Worm (Caenorhabditis elegans): ENCODE results near the gene spot-1.

spot-1 gene

DNA sequence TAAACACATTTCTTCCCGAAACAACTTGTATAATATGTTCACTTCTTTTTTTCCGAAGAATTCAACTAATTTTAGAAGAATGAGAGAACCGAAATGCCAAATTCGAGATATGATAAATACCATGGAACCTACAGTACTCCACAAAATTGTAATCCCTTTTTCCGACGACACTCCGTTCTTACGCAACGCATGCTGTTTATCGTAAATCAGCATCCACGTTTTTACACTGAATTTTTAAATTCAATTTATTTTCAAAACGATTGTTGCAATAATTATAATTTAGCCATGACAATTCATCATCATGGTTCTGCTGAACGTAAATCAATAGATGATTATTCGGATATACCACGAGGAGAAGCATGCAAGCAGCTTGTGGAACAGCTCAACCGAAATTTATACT lies 4.1 kb upstream of the spot-1 start, which contains the start of gene B0361.3:
TSS of gene B0361.3 (plus strand) at position 284 of the 400 bp plus-strand sequence.
- TF ChIP-seq nfyb-1 (GFP tag; IDR thresholded peaks at IDR 0.05) = no peak
- TF ChIP-seq Y53F4B.3 (GFP tag; IDR thresholded peaks at IDR 0.05) = no peak
- TF ChIP-seq Y53G8AR.9 (GFP tag; conservative IDR thresholded peaks at IDR 0.05) = no peak
- no peak for TF ChIP-seq lsl-1 (GFP tag; optimal IDR thresholded peaks at IDR 0.05)
- no peak for TF ChIP-seq snpc-4 (GFP tag; optimal IDR thresholded peaks at IDR 0.05)
- TF ChIP-seq snpc-4 (tag; optimal IDR thresholded peaks at IDR 0.05) = peak in 1 of 4 experiments; percentile 55
- TF ChIP-seq ztf-18 (tag; optimal IDR thresholded peaks at IDR 0.05) = no peak
- TF ChIP-seq him-1 (tag; optimal IDR thresholded peaks at IDR 0.05) = no peak
- TF ChIP-seq repo-1 (tag; optimal IDR thresholded peaks at IDR 0.05) = no peak
- peak; percentile 66; the same call in 1 of the 2 replicates for TF ChIP-seq attf-3 (GFP tag; conservative IDR thresholded peaks at IDR 0.05)

DNA sequence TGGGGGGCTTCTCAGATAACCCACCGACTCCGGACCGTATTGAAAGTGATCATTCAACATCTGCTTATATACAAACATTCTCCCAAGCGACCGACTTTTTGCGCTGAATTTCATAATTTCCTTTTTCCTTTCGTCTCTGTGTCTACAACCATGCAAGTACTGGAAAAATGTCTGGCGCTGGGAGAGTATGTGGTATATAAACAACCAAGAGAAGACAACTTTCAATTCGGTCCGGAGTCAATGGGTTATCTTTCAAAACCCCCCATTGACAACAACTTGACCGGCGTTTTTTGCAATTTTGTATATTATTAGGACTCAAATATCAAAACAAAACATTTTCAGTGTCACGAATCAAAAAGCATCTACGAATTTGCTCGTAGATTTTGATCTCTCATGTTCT lies 1.4 kb upstream of the spot-1 start:
- TF ChIP-seq B0261.1 (tag; optimal IDR thresholded peaks at IDR 0.05) (peak; percentile 81), die-1 (tag; optimal IDR thresholded peaks at IDR 0.05) (peak; percentile 16), madf-8 (GFP tag; conservative IDR thresholded peaks at IDR 0.05) (no peak), egl-44 (GFP tag; IDR thresholded peaks at IDR 0.05) (peak; percentile 42; the same call in 1 of the 2 replicates), ztf-6 (GFP tag; IDR thresholded peaks at IDR 0.05) (no peak), dpl-1 (GFP tag; optimal IDR thresholded peaks at IDR 0.05) (peak; percentile 18), egrh-3 (GFP tag; IDR thresholded peaks at IDR 0.05) (no peak), B0336.3 (GFP tag; IDR thresholded peaks at IDR 0.05) (peak; percentile 88), B0035.1 (tag; optimal IDR thresholded peaks at IDR 0.05) (no peak), ceh-100 (GFP tag; IDR thresholded peaks at IDR 0.05) (0 out of 2 replicates have a peak, but pooled peaks have one; percentile 42), ztf-18 (tag; optimal IDR thresholded peaks at IDR 0.05) (peak; percentile 46), F22D6.2 (tag; optimal IDR thresholded peaks at IDR 0.05) (peak; percentile 41), dpff-1 (tag; optimal IDR thresholded peaks at IDR 0.05) (peak; percentile 18), nfya-2 (GFP tag; IDR thresholded peaks at IDR 0.05) (no peak), lin-26 (GFP tag; IDR thresholded peaks at IDR 0.05) (peak; percentile 70; the same call in 1 of the 2 replicates), mcd-1 (GFP tag; IDR thresholded peaks at IDR 0.05) (peak; percentile 83), madf-10 (tag; optimal IDR thresholded peaks at IDR 0.05) (peak; percentile 62), mxl-1 (tag; optimal IDR thresholded peaks at IDR 0.05) (no peak), atf-7 (tag; optimal IDR thresholded peaks at IDR 0.05) (peak; percentile 81), gei-17 (GFP tag; optimal IDR thresholded peaks at IDR 0.05) (peak; percentile 83), Y56A3A.18 (GFP tag; IDR thresholded peaks at IDR 0.05) (0 out of 2 replicates have a peak, but pooled peaks have one; percentile 52), athp-1 (tag; optimal IDR thresholded peaks at IDR 0.05) (peak; percentile 5), unc-130 (GFP tag; optimal IDR thresholded peaks at IDR 0.05) (no peak), let-526 (GFP tag; IDR thresholded peaks at IDR 0.05) (no peak), hlh-12 (tag; optimal IDR thresholded peaks at IDR 0.05) (no peak), dox-1 (GFP tag; IDR thresholded peaks at IDR 0.05) (peak; percentile 56), Y79H2A.3 (GFP tag; conservative IDR thresholded peaks at IDR 0.05) (no peak), attf-5 (GFP tag; optimal IDR thresholded peaks at IDR 0.05) (peak; percentile 58), rpc-1 (optimal IDR thresholded peaks at IDR 0.05) (peak; percentile 70), rpc-1 (tag; optimal IDR thresholded peaks at IDR 0.05) (peak; percentile 64), rcor-1 (GFP tag; IDR thresholded peaks at IDR 0.05) (peak; percentile 38; the same call in 1 of the 2 replicates), ets-4 (GFP tag; optimal IDR thresholded peaks at IDR 0.05) (peak; percentile 23), attf-6 (GFP tag; IDR thresholded peaks at IDR 0.05) (no peak), ceh-27 (GFP tag; optimal IDR thresholded peaks at IDR 0.05) (peak; percentile 72), tbp1 (GFP tag; optimal IDR thresholded peaks at IDR 0.05) (peak; percentile 82), tlf-1 (GFP tag; optimal IDR thresholded peaks at IDR 0.05) (peak; percentile 51), nfya-1 (tag; optimal IDR thresholded peaks at IDR 0.05; ENCODE audit: borderline replicate concordance, insufficient read depth) (no peak), snpc-4 (GFP tag; optimal IDR thresholded peaks at IDR 0.05) (peak; percentile 97), snpc-4 (tag; optimal IDR thresholded peaks at IDR 0.05) (peak; percentile 99 to 100 (median 100)), F23B12.7 (tag; optimal IDR thresholded peaks at IDR 0.05; ENCODE audit: insufficient read depth) (peak; percentile 41), lin-40 (tag; optimal IDR thresholded peaks at IDR 0.05) (peak; percentile 90)
